Fruit fly (Drosophila melanogaster) S2 (cell line): ENCODE results near the gene Adgf-B.

Experiments
- CG8478 ChIP-seq: fragments of >200 bp; optimal IDR thresholded peaks from 2 replicates; lab custom pipeline; 2018
- CTCF ChIP-seq, 2 experiments: fragments of >200 bp; optimal IDR thresholded peaks; 2 replicates each; lab custom pipeline; 2018

DNA sequence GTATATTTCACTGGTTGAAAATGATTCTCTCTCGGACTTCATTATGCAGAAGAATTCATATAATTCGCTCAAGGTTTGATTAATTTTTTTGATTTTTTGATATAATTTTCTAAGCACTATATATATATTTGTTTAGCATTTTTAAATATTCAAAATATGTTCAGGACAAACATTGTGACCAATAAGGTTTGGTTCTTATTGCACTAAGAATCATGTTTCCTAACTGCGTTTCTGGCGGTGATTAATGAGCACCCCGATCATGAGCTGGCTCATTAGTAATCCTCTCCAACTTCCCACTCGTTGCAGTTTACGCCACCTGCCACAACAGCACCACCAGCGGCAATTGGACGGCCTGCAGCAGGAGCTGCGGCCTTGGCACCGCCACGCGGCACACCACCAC, 21.1 kb downstream of the Adgf-B start, which contains the start of gene CG6052:
- no peak for TF ChIP-seq CG8478 (lab: Kevin White, UChicago)
- TF ChIP-seq CTCF (optimal IDR thresholded peaks at IDR 0.05; lab: Kevin White, UChicago): no peak
